Worm (Caenorhabditis elegans): ENCODE results near the gene nhr-55.

DNA sequence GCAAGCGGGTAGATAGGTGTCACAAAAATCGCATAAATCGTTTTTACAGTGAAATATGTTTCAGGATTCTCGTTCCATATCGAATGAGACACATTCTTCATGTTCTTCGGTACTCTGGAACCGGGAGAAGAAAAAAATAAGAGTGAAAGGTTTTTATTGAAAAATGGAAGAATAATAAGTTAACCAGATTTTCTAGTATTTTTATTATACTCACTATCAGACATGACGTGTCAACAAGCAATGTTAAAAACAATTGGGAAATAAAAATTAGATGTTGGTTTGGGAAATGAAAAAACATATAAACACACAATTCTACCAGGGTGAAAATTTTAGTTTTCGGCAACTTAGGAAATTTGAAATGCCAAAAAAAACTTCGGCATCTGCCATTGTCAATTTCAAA is 34.5 kb downstream of the nhr-55 start, which contains the start of gene srh-37:
- no peak for TF ChIP-seq ztf-11 (tag; optimal IDR thresholded peaks at IDR 0.05)
- TF ChIP-seq ceh-63 (GFP tag; optimal IDR thresholded peaks at IDR 0.05) = no peak
- no peak for TF ChIP-seq nhr-237 (tag; optimal IDR thresholded peaks at IDR 0.05)
- no peak for TF ChIP-seq unc-62 (GFP tag; optimal IDR thresholded peaks at IDR 0.05)
- TF ChIP-seq aly-2 (tag; optimal IDR thresholded peaks at IDR 0.05) = no peak
- TF ChIP-seq fkh-10 (GFP tag; optimal IDR thresholded peaks at IDR 0.05) = no peak
- TF ChIP-seq elt-3 (tag; optimal IDR thresholded peaks at IDR 0.05) = no peak
- no peak for TF ChIP-seq ama-1 (optimal IDR thresholded peaks at IDR 0.05)
- TF ChIP-seq lin-13 (GFP tag; optimal IDR thresholded peaks at IDR 0.05) = no peak
- TF ChIP-seq mdl-1 (tag; optimal IDR thresholded peaks at IDR 0.05) = no peak
- no peak for TF ChIP-seq pag-3 (tag; optimal IDR thresholded peaks at IDR 0.05; ENCODE audit: borderline replicate concordance, insufficient read depth)
- TF ChIP-seq egl-27 (tag; optimal IDR thresholded peaks at IDR 0.05) = no peak
